Worm (Caenorhabditis elegans) whole organism, L1 larva: ENCODE results near the gene C29F9.9.

Experiments
- C04F5.9 ChIP-seq: sonication (generic microtip); optimal IDR thresholded peaks from 2 replicates; lab custom pipeline; 2016; ENCODE audit warnings: missing genetic modification characterization, missing compliant biosample characterization
- C16A3.4 ChIP-seq: fragments of 150-350 bp; optimal IDR thresholded peaks from 2 replicates; lab custom pipeline; 2014; ENCODE audit warnings: missing biosample characterization, missing genetic modification characterization
- F16B12.6 ChIP-seq: fragments of 150-350 bp; optimal IDR thresholded peaks from 2 replicates; lab custom pipeline; 2014; ENCODE audit warnings: missing biosample characterization, missing genetic modification characterization
- Y116A8C.19 ChIP-seq: sonication (generic microtip); optimal IDR thresholded peaks from 2 replicates; lab custom pipeline; 2016; ENCODE audit warnings: missing compliant biosample characterization, missing genetic modification characterization, borderline replicate concordance
- alr-1 ChIP-seq: fragments of 200-800 bp; sonication (Bioruptor generic); optimal IDR thresholded peaks from 2 replicates; lab custom pipeline; 2018; ENCODE audit warnings: borderline replicate concordance, mild to moderate bottlenecking, missing genetic modification characterization, missing compliant biosample characterization
- ama-1 ChIP-seq: fragments of 150-350 bp; optimal IDR thresholded peaks from 2 replicates; lab custom pipeline; 2014
- ceh-82 ChIP-seq, 3 experiments: fragments of 150-350 bp in 1 of 3; sonication (generic microtip) in 2 of 3; optimal IDR thresholded peaks; 2 replicates each; lab custom pipeline; 2014 to 2017; ENCODE audit warnings: missing biosample characterization in 3 of 3, missing genetic modification characterization in 3 of 3
- ceh-90 ChIP-seq: sonication (generic microtip); optimal IDR thresholded peaks from 2 replicates; lab custom pipeline; 2016; ENCODE audit warnings: missing genetic modification characterization, missing compliant biosample characterization
- ces-1 ChIP-seq: fragments of 150-350 bp; optimal IDR thresholded peaks from 2 replicates; lab custom pipeline; 2014; ENCODE audit warnings: missing biosample characterization, missing genetic modification reagents, missing genetic modification characterization
- dpl-1 ChIP-seq, 3 experiments: fragments of 150-350 bp in 2 of 3; sonication (generic microtip) in 1 of 3; optimal IDR thresholded peaks; 2 replicates each; lab custom pipeline; 2014 to 2017; ENCODE audit warnings: missing biosample characterization in 3 of 3, missing genetic modification characterization in 3 of 3, missing genetic modification reagents in 3 of 3
- elt-2 ChIP-seq: sonication (generic microtip); optimal IDR thresholded peaks from 2 replicates; lab custom pipeline; 2016; ENCODE audit warnings: missing genetic modification characterization, mild to moderate bottlenecking, inconsistent platforms, missing compliant biosample characterization, missing genetic modification reagents
- elt-3 ChIP-seq, 6 experiments: fragments of 150-350 bp in 1 of 6; sonication (generic microtip); optimal IDR thresholded peaks; 2 replicates each; lab custom pipeline; 2017 to 2018; ENCODE audit warnings: missing biosample characterization in 6 of 6, missing genetic modification characterization in 6 of 6, inconsistent platforms in 1 of 6
- ets-5 ChIP-seq: fragments of 200-800 bp; sonication (Bioruptor generic); IDR thresholded peaks from 2 replicates; pipeline ENCODE4 v1.3.6; 2022; ENCODE audit warnings: missing genetic modification characterization, missing compliant biosample characterization
- fkh-8 ChIP-seq: sonication (generic microtip); optimal IDR thresholded peaks from 2 replicates; lab custom pipeline; 2016; ENCODE audit warnings: mild to moderate bottlenecking, missing genetic modification characterization, missing compliant biosample characterization
- fos-1 ChIP-seq: fragments of 150-350 bp; optimal IDR thresholded peaks from 2 replicates; lab custom pipeline; 2014; ENCODE audit warnings: missing biosample characterization, missing genetic modification characterization
- grh-1 ChIP-seq: fragments of 200-800 bp; sonication (Bioruptor generic); IDR thresholded peaks from 2 replicates; pipeline ENCODE4 v1.3.6; 2022; ENCODE audit warnings: missing genetic modification reagents, missing genetic modification characterization, missing compliant biosample characterization
- hlh-4 ChIP-seq: sonication (generic microtip); optimal IDR thresholded peaks from 2 replicates; lab custom pipeline; 2016; ENCODE audit warnings: mild to moderate bottlenecking, missing genetic modification characterization, missing compliant biosample characterization
- jun-1 ChIP-seq: fragments of 150-350 bp; optimal IDR thresholded peaks from 2 replicates; lab custom pipeline; 2014; ENCODE audit warnings: missing biosample characterization, missing genetic modification reagents, missing genetic modification characterization
- lin-15B ChIP-seq: fragments of 150-350 bp; sonication (generic microtip); optimal IDR thresholded peaks from 3 replicates; lab custom pipeline; 2014; ENCODE audit warnings: missing biosample characterization, missing genetic modification characterization
- lsy-2 ChIP-seq, 2 experiments: fragments of 150-350 bp; optimal IDR thresholded peaks; 2 replicates each; lab custom pipeline; 2014; ENCODE audit warnings: missing biosample characterization in 2 of 2, missing genetic modification characterization in 2 of 2
- mab-9 ChIP-seq: fragments of 200-800 bp; sonication (Bioruptor generic); IDR thresholded peaks from 2 replicates; pipeline ENCODE4 v1.3.6; 2022; ENCODE audit warnings: missing genetic modification reagents, missing genetic modification characterization, missing compliant biosample characterization
- mef-2 ChIP-seq: fragments of 150-350 bp; optimal IDR thresholded peaks from 2 replicates; lab custom pipeline; 2014; ENCODE audit warnings: missing biosample characterization, missing genetic modification characterization
- mep-1 ChIP-seq: fragments of 150-350 bp; optimal IDR thresholded peaks from 2 replicates; lab custom pipeline; 2014; ENCODE audit warnings: missing biosample characterization, missing genetic modification characterization
- nhr-11 ChIP-seq: fragments of 150-350 bp; optimal IDR thresholded peaks from 2 replicates; lab custom pipeline; 2014; ENCODE audit warnings: missing biosample characterization, missing genetic modification characterization
- nhr-19 ChIP-seq: fragments of 200-800 bp; sonication (Bioruptor generic); conservative IDR thresholded peaks from 2 replicates; pipeline ENCODE4 v1.3.6; 2022; ENCODE audit warnings: missing genetic modification characterization, missing compliant biosample characterization
- nhr-20 ChIP-seq: sonication (generic microtip); optimal IDR thresholded peaks from 2 replicates; lab custom pipeline; 2016; ENCODE audit warnings: mild to moderate bottlenecking, missing genetic modification characterization, missing compliant biosample characterization
- nhr-28 ChIP-seq: fragments of 150-350 bp; optimal IDR thresholded peaks from 2 replicates; lab custom pipeline; 2014; ENCODE audit warnings: missing biosample characterization, missing genetic modification characterization
- nhr-47 ChIP-seq: sonication (generic microtip); optimal IDR thresholded peaks from 2 replicates; lab custom pipeline; 2016; ENCODE audit warnings: mild to moderate bottlenecking, missing genetic modification characterization, moderate library complexity, missing compliant biosample characterization
- nhr-85 ChIP-seq: sonication (generic microtip); peaks from one replicate; lab custom pipeline; 2016; ENCODE audit warnings: missing genetic modification characterization, inconsistent platforms, missing compliant biosample characterization
- nhr-90 ChIP-seq: sonication (generic microtip); optimal IDR thresholded peaks from 2 replicates; lab custom pipeline; 2016; ENCODE audit warnings: mild to moderate bottlenecking, missing genetic modification characterization, missing compliant biosample characterization; ENCODE audit not compliant: poor library complexity
- pag-3 ChIP-seq: sonication (generic microtip); optimal IDR thresholded peaks from 2 replicates; lab custom pipeline; 2017; ENCODE audit warnings: missing genetic modification characterization, mild to moderate bottlenecking, missing compliant biosample characterization, antibody characterized with exemption, borderline replicate concordance; ENCODE audit not compliant: insufficient read depth
- skn-1 ChIP-seq: fragments of 150-350 bp; optimal IDR thresholded peaks from 2 replicates; lab custom pipeline; 2014; ENCODE audit warnings: missing biosample characterization, missing genetic modification characterization
- snpc-4 ChIP-seq: fragments of 150-350 bp; optimal IDR thresholded peaks from 2 replicates; lab custom pipeline; 2014; ENCODE audit warnings: missing biosample characterization, missing genetic modification characterization
- sptf-1 ChIP-seq: fragments of 150-350 bp; optimal IDR thresholded peaks from 2 replicates; lab custom pipeline; 2014; ENCODE audit warnings: missing biosample characterization, missing genetic modification characterization
- sup-37 ChIP-seq: fragments of 200-800 bp; sonication (Bioruptor generic); optimal IDR thresholded peaks from 2 replicates; lab custom pipeline; 2018; ENCODE audit warnings: mild to moderate bottlenecking, missing genetic modification characterization, missing compliant biosample characterization
- swsn-7 ChIP-seq: sonication (generic microtip); optimal IDR thresholded peaks from 2 replicates; lab custom pipeline; 2016; ENCODE audit warnings: missing genetic modification characterization, missing compliant biosample characterization
- tbx-2 ChIP-seq: sonication (generic microtip); optimal IDR thresholded peaks from 2 replicates; lab custom pipeline; 2016; ENCODE audit warnings: missing genetic modification characterization, missing compliant biosample characterization
- tlp-1 ChIP-seq: fragments of 150-350 bp; optimal IDR thresholded peaks from 2 replicates; lab custom pipeline; 2014; ENCODE audit warnings: missing biosample characterization, missing genetic modification characterization
- unc-130 ChIP-seq: fragments of 150-350 bp; optimal IDR thresholded peaks from 2 replicates; lab custom pipeline; 2017; ENCODE audit warnings: missing biosample characterization, missing genetic modification characterization, inconsistent platforms
- unc-30 ChIP-seq: sonication (generic microtip); optimal IDR thresholded peaks from 2 replicates; lab custom pipeline; 2017; ENCODE audit warnings: missing biosample characterization, missing genetic modification characterization
- unc-62 ChIP-seq: fragments of 150-350 bp; optimal IDR thresholded peaks from 2 replicates; lab custom pipeline; 2014; ENCODE audit warnings: missing biosample characterization, missing genetic modification reagents, missing genetic modification characterization
- xbp-1 ChIP-seq: sonication (generic microtip); optimal IDR thresholded peaks from 2 replicates; lab custom pipeline; 2016; ENCODE audit warnings: missing genetic modification characterization, missing compliant biosample characterization
- ztf-11 ChIP-seq, 2 experiments: sonication (generic microtip); optimal IDR thresholded peaks; 2 replicates each; lab custom pipeline; 2016 to 2017; ENCODE audit warnings: missing genetic modification characterization in 2 of 2, missing biosample characterization in 1 of 2, missing compliant biosample characterization in 1 of 2

C29F9.9 gene

ce11 chrIII:131627-132026 is 32.9 kb upstream of the C29F9.9 start (continued):
- TF ChIP-seq ama-1 (lab: Kevin White, UChicago) (no peak), mab-9 (GFP tag; lab: Robert Waterston, UW) (no peak), unc-130 (tag; lab: Kevin White, UChicago) (peak; percentile 27), fos-1 (tag; lab: Kevin White, UChicago) (no peak), tbx-2 (peak; percentile 9), alr-1 (tag; lab: Kevin White, UChicago) (no peak), nhr-85 (tag; lab: Kevin White, UChicago) (peak; percentile 71), jun-1 (tag; lab: Kevin White, UChicago) (no peak), nhr-90 (tag; lab: Kevin White, UChicago) (no peak), mef-2 (no peak), ztf-11 (tag; optimal IDR thresholded peaks at IDR 0.05; lab: Kevin White, UChicago) (no peak), ceh-90 (no peak), lsy-2 (tag; optimal IDR thresholded peaks at IDR 0.05; lab: Kevin White, UChicago) (peak; percentile 64 to 82), ets-5 (GFP tag; lab: Robert Waterston, UW) (no peak), F16B12.6 (tag; lab: Kevin White, UChicago) (peak; percentile 60), fkh-8 (tag; lab: Kevin White, UChicago) (peak; percentile 56), hlh-4 (tag; lab: Kevin White, UChicago) (no peak), grh-1 (GFP tag; lab: Robert Waterston, UW) (no peak), lin-15B (peak; percentile 61), elt-3 (tag; optimal IDR thresholded peaks at IDR 0.05; lab: Kevin White, UChicago) (no peak), sup-37 (GFP tag; lab: Kevin White, UChicago) (no peak), mep-1 (tag; lab: Kevin White, UChicago) (peak; percentile 79), tlp-1 (no peak), unc-30 (no peak), nhr-20 (peak; percentile 37), xbp-1 (tag; lab: Kevin White, UChicago) (peak; percentile 44), sptf-1 (tag; lab: Kevin White, UChicago) (no peak), dpl-1 (GFP tag; optimal IDR thresholded peaks at IDR 0.05; lab: Kevin White, UChicago) (peak; percentile 32 to 72 (median 60)), swsn-7 (peak; percentile 50), ceh-82 (tag; optimal IDR thresholded peaks at IDR 0.05; lab: Kevin White, UChicago) (peak in 2 of 3 experiments; percentile 2 to 70), C04F5.9 (no peak), unc-62 (GFP tag; lab: Kevin White, UChicago) (no peak), nhr-19 (GFP tag; lab: Robert Waterston, UW) (peak; percentile 15; the same call in 1 of the 2 replicates), ces-1 (GFP tag; lab: Kevin White, UChicago) (no peak), nhr-11 (tag; lab: Kevin White, UChicago) (no peak), nhr-47 (tag; lab: Kevin White, UChicago) (peak; percentile 55), skn-1 (tag; lab: Kevin White, UChicago) (peak; percentile 11), C16A3.4 (tag; lab: Kevin White, UChicago) (peak; percentile 71), snpc-4 (tag; lab: Kevin White, UChicago) (peak; percentile 16), pag-3 (tag; lab: Kevin White, UChicago) (no peak), Y116A8C.19 (no peak)

ce11 chrIII:130650-131049 is 31.9 kb upstream of the C29F9.9 start, which contains the start of the genes nhr-280 and C29F9.2:
TSS of gene nhr-280 (minus strand) at chrIII:130750.
TSS of gene C29F9.2 (plus strand) at chrIII:130947.
- TF ChIP-seq nhr-28 (tag; lab: Kevin White, UChicago) (no peak), elt-2 (tag; lab: Kevin White, UChicago) (peak; percentile 23)
- TF ChIP-seq, all 84 proteins: peak for 1
